Fruit fly (Drosophila melanogaster) Kc167 (cell line): ENCODE measurements around the gene Or88a.

Experiments
- Myc ChIP-seq: fragments of >200 bp; optimal IDR thresholded peaks from 2 replicates; lab custom pipeline; 2017; ENCODE audit warnings: missing external identifiers
- Sin3A ChIP-seq: fragments of >200 bp; optimal IDR thresholded peaks from 2 replicates; lab custom pipeline; 2018; ENCODE audit warnings: missing external identifiers
- h ChIP-seq: fragments of >200 bp; optimal IDR thresholded peaks from 3 replicates; lab custom pipeline; 2018; ENCODE audit warnings: missing external identifiers
- insv ChIP-seq: fragments of >200 bp; optimal IDR thresholded peaks from 3 replicates; lab custom pipeline; 2018; ENCODE audit warnings: missing external identifiers
- psq ChIP-seq: fragments of >200 bp; optimal IDR thresholded peaks from 2 replicates; lab custom pipeline; 2017; ENCODE audit warnings: missing external identifiers
- ttk ChIP-seq: sonication (Bioruptor generic); optimal IDR thresholded peaks from 2 replicates; lab custom pipeline; 2017; ENCODE audit warnings: missing external identifiers

The Or88a gene

dm6 chr3R:14070664-14071063 is 38.6 kb upstream of the Or88a start:
- TF ChIP-seq Myc (no peak), ttk (lab: Kevin White, UChicago) (no peak), insv (lab: Kevin White, UChicago) (no peak), h (no peak), psq (lab: Kevin White, UChicago) (no peak), Sin3A (lab: Kevin White, UChicago) (no peak)

dm6 chr3R:14077026-14077425 is 32.2 kb upstream of the Or88a start:
- TF ChIP-seq Sin3A (lab: Kevin White, UChicago), result no peak
- no peak for TF ChIP-seq Myc
- TF ChIP-seq psq (lab: Kevin White, UChicago), result no peak
- no peak for TF ChIP-seq ttk (lab: Kevin White, UChicago)

dm6 chr3R:14081526-14081925 is 27.7 kb upstream of the Or88a start:
- TF ChIP-seq h, result no peak
- TF ChIP-seq psq (lab: Kevin White, UChicago), result no peak
- TF ChIP-seq ttk (lab: Kevin White, UChicago), result no peak

- TF ChIP-seq Sin3A (lab: Kevin White, UChicago), result no peak
- no peak for TF ChIP-seq psq (lab: Kevin White, UChicago)
- TF ChIP-seq ttk (lab: Kevin White, UChicago), result no peak
- TF ChIP-seq h, result no peak
- TF ChIP-seq insv (lab: Kevin White, UChicago), result no peak
- no peak for TF ChIP-seq Myc
Measured at dm6 chr3R:14085555-14085954, 23.7 kb upstream of the Or88a start.

- TF ChIP-seq ttk (lab: Kevin White, UChicago) (no peak), Sin3A (lab: Kevin White, UChicago) (no peak), psq (lab: Kevin White, UChicago) (no peak), Myc (no peak), insv (lab: Kevin White, UChicago) (no peak), h (no peak)
Measured at dm6 chr3R:14088157-14088556, 21.1 kb upstream of the Or88a start.

- TF ChIP-seq insv (lab: Kevin White, UChicago) (no peak), h (no peak), Myc (no peak), ttk (lab: Kevin White, UChicago) (no peak), Sin3A (lab: Kevin White, UChicago) (no peak)
Measured at dm6 chr3R:14088887-14089567, 20.2 kb upstream of the Or88a start, which contains the start of gene Npc2b. Gene Npc2b, plus strand, starts transcription at chr3R:14089517.

- TF ChIP-seq psq (lab: Kevin White, UChicago), result no peak
- TF ChIP-seq Myc, result no peak
- TF ChIP-seq h, result no peak
- TF ChIP-seq insv (lab: Kevin White, UChicago), result no peak
- TF ChIP-seq ttk (lab: Kevin White, UChicago), result no peak
- no peak for TF ChIP-seq Sin3A (lab: Kevin White, UChicago)
Measured at dm6 chr3R:14095428-14095827, 13.8 kb upstream of the Or88a start.

dm6 chr3R:14095916-14096315 is 13.3 kb upstream of the Or88a start:
- TF ChIP-seq ttk (lab: Kevin White, UChicago) (no peak), Myc (no peak), psq (lab: Kevin White, UChicago) (no peak), Sin3A (lab: Kevin White, UChicago) (no peak), insv (lab: Kevin White, UChicago) (no peak), h (no peak)

dm6 chr3R:14096792-14097191 is 12.5 kb upstream of the Or88a start, which contains the start of gene CCHa1:
Gene CCHa1, minus strand, starts transcription at chr3R:14096835.
- TF ChIP-seq h, result no peak
- no peak for TF ChIP-seq psq (lab: Kevin White, UChicago)
- no peak for TF ChIP-seq Sin3A (lab: Kevin White, UChicago)
- TF ChIP-seq Myc, result no peak

dm6 chr3R:14097980-14098379 is 11.3 kb upstream of the Or88a start, which contains the start of gene CG9920:
Gene CG9920, minus strand, starts transcription at chr3R:14098080.
- TF ChIP-seq insv (lab: Kevin White, UChicago) (no peak), ttk (lab: Kevin White, UChicago) (no peak), h (no peak), Sin3A (lab: Kevin White, UChicago) (no peak)

- TF ChIP-seq psq (lab: Kevin White, UChicago) (no peak), h (no peak), Myc (no peak), ttk (lab: Kevin White, UChicago) (no peak), insv (lab: Kevin White, UChicago) (no peak), Sin3A (lab: Kevin White, UChicago) (no peak)
Measured at dm6 chr3R:14098527-14099109, 10.6 kb upstream of the Or88a start.

- TF ChIP-seq ttk (lab: Kevin White, UChicago) (no peak), insv (lab: Kevin White, UChicago) (no peak), h (no peak), Myc (no peak), psq (lab: Kevin White, UChicago) (no peak), Sin3A (lab: Kevin White, UChicago) (no peak)
Measured at dm6 chr3R:14100962-14101361, 8.3 kb upstream of the Or88a start.

dm6 chr3R:14103022-14103421 is 6.2 kb upstream of the Or88a start, which contains the start of gene PK1-R:
Gene PK1-R, minus strand, starts transcription at chr3R:14103122.
- TF ChIP-seq h, result no peak
- no peak for TF ChIP-seq psq (lab: Kevin White, UChicago)
- no peak for TF ChIP-seq Sin3A (lab: Kevin White, UChicago)
- no peak for TF ChIP-seq insv (lab: Kevin White, UChicago)
- TF ChIP-seq ttk (lab: Kevin White, UChicago), result no peak
- no peak for TF ChIP-seq Myc
